Fruit fly (Drosophila melanogaster): ENCODE measurements around the gene cyst.
A peak's percentile ranks its signal among the peaks of the same experiment; 100 is the strongest.

Gene cyst

dm6 chr2L:19516062-19516461 lies 7.5 kb upstream of the cyst start:
- no peak for TF ChIP-seq disco-r (GFP tag; optimal IDR thresholded peaks at IDR 0.05)
- TF ChIP-seq ewg (GFP tag; optimal IDR thresholded peaks at IDR 0.05), result peak; percentile 80
- no peak for TF ChIP-seq E2f2 (GFP tag; IDR thresholded peaks at IDR 0.05)
- peak in 1 of 2 experiments; percentile 79 for TF ChIP-seq Pdp1 (GFP tag; optimal IDR thresholded peaks at IDR 0.05)
- no peak for TF ChIP-seq tx (GFP tag; optimal IDR thresholded peaks at IDR 0.05)
- peak; percentile 53 for TF ChIP-seq Med (GFP tag)
- TF ChIP-seq seq (GFP tag; IDR thresholded peaks at IDR 0.05), result peak; percentile 16; the same call in 1 of the 2 replicates
- peak in 1 of 2 experiments; percentile 9 for TF ChIP-seq crp (GFP tag; optimal IDR thresholded peaks at IDR 0.05)

- TF ChIP-seq CG17829 (tag; optimal IDR thresholded peaks at IDR 0.05) (no peak), Ets65A (GFP tag) (peak; percentile 91), kay (GFP tag; optimal IDR thresholded peaks at IDR 0.05) (no peak), BEAF-32 (GFP tag; optimal IDR thresholded peaks at IDR 0.05) (no peak), CG8388 (GFP tag; optimal IDR thresholded peaks at IDR 0.05) (no peak), danr (GFP tag; IDR thresholded peaks at IDR 0.05) (no peak)
Measured at dm6 chr2L:19512184-19512583, 3.6 kb upstream of the cyst start.

dm6 chr2L:19506323-19506722 lies 2.2 kb downstream of the cyst start:
- TF ChIP-seq MBD-R2 (GFP tag; IDR thresholded peaks at IDR 0.05) (0 out of 2 replicates have a peak, but pooled peaks have one; percentile 15), exex (tag; optimal IDR thresholded peaks at IDR 0.05) (peak; percentile 70), GATAe (GFP tag; conservative IDR thresholded peaks at IDR 0.05) (peak; percentile 87), CG10274 (GFP tag; optimal IDR thresholded peaks at IDR 0.05) (peak; percentile 97), sug (tag; optimal IDR thresholded peaks at IDR 0.05) (peak; percentile 20), gem (tag; optimal IDR thresholded peaks at IDR 0.05) (no peak), crol (GFP tag; IDR thresholded peaks at IDR 0.05) (no peak), eyg (GFP tag; optimal IDR thresholded peaks at IDR 0.05) (no peak), nmo (GFP tag; optimal IDR thresholded peaks at IDR 0.05) (no peak), Fer1 (GFP tag; optimal IDR thresholded peaks at IDR 0.05) (peak; percentile 23), Ptx1 (GFP tag; IDR thresholded peaks at IDR 0.05) (no peak), NC2β (GFP tag; optimal IDR thresholded peaks at IDR 0.05) (no peak), wdn (GFP tag; IDR thresholded peaks at IDR 0.05) (no peak), Med (GFP tag) (peak; percentile 8), CG7357 (GFP tag; IDR thresholded peaks at IDR 0.05) (0 out of 3 replicates have a peak, but pooled peaks have one; percentile 18), row (GFP tag; IDR thresholded peaks at IDR 0.05) (peak; percentile 35; the same call in 1 of the 3 replicates), jing (GFP tag; optimal IDR thresholded peaks at IDR 0.05) (no peak), Jarid2 (GFP tag; optimal IDR thresholded peaks at IDR 0.05) (no peak), CG34376 (GFP tag; optimal IDR thresholded peaks at IDR 0.05) (peak; percentile 47), stwl (tag; optimal IDR thresholded peaks at IDR 0.05) (no peak), CG10543 (GFP tag; optimal IDR thresholded peaks at IDR 0.05) (peak; percentile 43), CG7839 (tag; optimal IDR thresholded peaks at IDR 0.05) (no peak), mirr (GFP tag; optimal IDR thresholded peaks at IDR 0.05) (peak; percentile 42), sd (tag; optimal IDR thresholded peaks at IDR 0.05) (peak; percentile 96), CG17385 (GFP tag; optimal IDR thresholded peaks at IDR 0.05) (no peak), HmgZ (tag; optimal IDR thresholded peaks at IDR 0.05) (peak; percentile 51), pros (GFP tag; optimal IDR thresholded peaks at IDR 0.05) (no peak), CG31441 (GFP tag; IDR thresholded peaks at IDR 0.05) (no peak)
